Worm (Caenorhabditis elegans) whole organism, L1 larva: ENCODE data around the gene R05G9.5.

Experiments used
- ceh-88 ChIP-seq: fragments of 200-800 bp; sonication (Bioruptor generic); IDR thresholded peaks from 2 replicates; pipeline ENCODE4 v1.3.6; 2022; ENCODE audit warnings: missing genetic modification characterization, missing compliant biosample characterization
- dsc-1 ChIP-seq: sonication (generic microtip); optimal IDR thresholded peaks from 2 replicates; lab custom pipeline; 2016; ENCODE audit warnings: mild to moderate bottlenecking, missing genetic modification characterization, missing compliant biosample characterization
- fos-1 ChIP-seq: fragments of 150-350 bp; optimal IDR thresholded peaks from 2 replicates; lab custom pipeline; 2014; ENCODE audit warnings: missing biosample characterization, missing genetic modification characterization
- rnt-1 ChIP-seq: sonication (generic microtip); optimal IDR thresholded peaks from 2 replicates; lab custom pipeline; 2016; ENCODE audit warnings: mild to moderate bottlenecking, missing genetic modification characterization, moderate library complexity, missing compliant biosample characterization
- snpc-4 ChIP-seq: fragments of 150-350 bp; optimal IDR thresholded peaks from 2 replicates; lab custom pipeline; 2014; ENCODE audit warnings: missing biosample characterization, missing genetic modification characterization
- ztf-4 ChIP-seq: fragments of 150-350 bp; optimal IDR thresholded peaks from 2 replicates; lab custom pipeline; 2014; ENCODE audit warnings: missing biosample characterization, missing genetic modification characterization

- no peak for TF ChIP-seq dsc-1 (tag; lab: Kevin White, UChicago)
- TF ChIP-seq snpc-4: no peak
- no peak for TF ChIP-seq rnt-1 (tag; lab: Kevin White, UChicago)
- TF ChIP-seq fos-1 (tag; lab: Kevin White, UChicago): no peak
- no peak for TF ChIP-seq ceh-88 (GFP tag; lab: Robert Waterston, UW)
- TF ChIP-seq ztf-4 (tag; lab: Kevin White, UChicago): no peak
Observed at ce11 chrII:6524501-6524977, 24.5 kb upstream of the R05G9.5 start, which contains the start of gene C56E6.2.
